Worm (Caenorhabditis elegans): ENCODE measurements around the gene clec-117.

DNA sequence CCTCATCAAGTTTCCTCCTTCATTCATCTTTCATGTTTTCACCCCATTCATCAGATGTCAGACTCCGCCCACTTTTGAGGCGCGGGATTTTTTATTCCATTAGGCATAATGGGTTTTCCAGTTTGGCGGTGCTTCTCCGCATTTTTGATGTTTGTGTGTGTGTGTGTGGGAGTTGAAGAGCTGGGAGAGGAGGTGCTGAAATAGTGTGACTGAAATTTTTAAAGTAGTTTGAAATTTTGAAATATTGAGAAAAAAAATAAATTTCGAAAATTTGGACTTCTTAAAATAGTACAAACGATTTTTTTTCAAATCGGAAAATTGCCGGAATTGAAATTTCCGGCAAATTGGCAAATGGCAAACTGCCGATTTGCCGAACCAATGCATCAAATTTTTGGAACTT lies 33.2 kb downstream of the clec-117 start, which contains the start of gene scc-2:
- TF ChIP-seq lin-39 (tag; optimal IDR thresholded peaks at IDR 0.05) (no peak), mep-1 (tag; optimal IDR thresholded peaks at IDR 0.05) (no peak), ceh-63 (GFP tag; optimal IDR thresholded peaks at IDR 0.05) (no peak), ceh-90 (tag; optimal IDR thresholded peaks at IDR 0.05) (no peak), elt-2 (tag; optimal IDR thresholded peaks at IDR 0.05) (no peak), blmp-1 (tag; optimal IDR thresholded peaks at IDR 0.05) (no peak), unc-86 (tag; optimal IDR thresholded peaks at IDR 0.05) (no peak), C04F5.9 (tag; optimal IDR thresholded peaks at IDR 0.05) (no peak), fkh-10 (GFP tag; optimal IDR thresholded peaks at IDR 0.05) (no peak), snpc-4 (tag; optimal IDR thresholded peaks at IDR 0.05) (no peak), lin-13 (GFP tag; optimal IDR thresholded peaks at IDR 0.05) (no peak), nhr-11 (tag; optimal IDR thresholded peaks at IDR 0.05) (no peak), nhr-71 (tag; optimal IDR thresholded peaks at IDR 0.05) (no peak)

All from whole organism, L1 larva.